Fruit fly (Drosophila melanogaster) whole organism, embryonic: ENCODE results near the gene CG10730.

Experiments used
- Ada2b ChIP-seq: fragments of 200-800 bp; sonication (Bioruptor generic); IDR thresholded peaks from 2 replicates; pipeline ENCODE4 v1.3.6; 2022; ENCODE audit warnings: missing biosample characterization, missing genetic modification characterization
- Atf6 ChIP-seq: fragments of 200-800 bp; sonication (Bioruptor generic); IDR thresholded peaks from 2 replicates; pipeline ENCODE4 v1.3.6; 2022; ENCODE audit warnings: missing biosample characterization, missing genetic modification characterization
- Bgb ChIP-seq: fragments of 200-800 bp; sonication (Bioruptor generic); IDR thresholded peaks from 2 replicates; pipeline ENCODE4 v1.3.6; 2022; ENCODE audit warnings: missing biosample characterization, missing genetic modification characterization; ENCODE audit not compliant: partially characterized antibody
- CG10321 ChIP-seq: fragments of 200-800 bp; sonication (Bioruptor generic); IDR thresholded peaks from 2 replicates; pipeline ENCODE4 v1.3.6; 2022; ENCODE audit warnings: missing biosample characterization, missing genetic modification characterization
- CG11398 ChIP-seq: fragments of 200-800 bp; sonication (Bioruptor generic); optimal IDR thresholded peaks from 2 replicates; lab custom pipeline; 2016; ENCODE audit warnings: missing biosample characterization, missing genetic modification characterization
- CG11723 ChIP-seq: fragments of 200-800 bp; sonication (Bioruptor generic); optimal IDR thresholded peaks from 2 replicates; lab custom pipeline; 2017; ENCODE audit warnings: missing biosample characterization, mild to moderate bottlenecking, missing genetic modification characterization
- CG13123 ChIP-seq: fragments of 200-800 bp; sonication (Bioruptor generic); optimal IDR thresholded peaks from 2 replicates; lab custom pipeline; 2016; ENCODE audit warnings: missing biosample characterization, missing genetic modification characterization
- CG14014 ChIP-seq: fragments of 200-800 bp; sonication (Bioruptor generic); IDR thresholded peaks from 2 replicates; pipeline ENCODE4 v1.3.6; 2022; ENCODE audit warnings: missing biosample characterization, missing genetic modification characterization
- CG15514 ChIP-seq: fragments of 200-800 bp; sonication (Bioruptor generic); optimal IDR thresholded peaks from 3 replicates; lab custom pipeline; 2017; ENCODE audit warnings: missing biosample characterization, missing genetic modification characterization, mild to moderate bottlenecking, moderate library complexity, missing genetic modification reagents
- CG16779 ChIP-seq: fragments of 200-800 bp; sonication (Bioruptor generic); IDR thresholded peaks from 2 replicates; pipeline ENCODE4 v1.3.6; 2022; ENCODE audit warnings: missing biosample characterization, missing genetic modification characterization
- CG17829 ChIP-seq: fragments of 200-800 bp; optimal IDR thresholded peaks from 2 replicates; lab custom pipeline; 2019; ENCODE audit warnings: missing biosample characterization, mild to moderate bottlenecking, missing genetic modification characterization, moderate library complexity
- CG18476 ChIP-seq: fragments of 200-800 bp; sonication (Bioruptor generic); optimal IDR thresholded peaks from 2 replicates; lab custom pipeline; 2016; ENCODE audit warnings: missing biosample characterization, mild to moderate bottlenecking, missing genetic modification characterization
- CG2875 ChIP-seq: fragments of 200-800 bp; sonication (Bioruptor generic); optimal IDR thresholded peaks from 2 replicates; lab custom pipeline; 2017; ENCODE audit warnings: missing biosample characterization, mild to moderate bottlenecking, missing genetic modification characterization, missing genetic modification reagents
- CG43689 ChIP-seq: fragments of 200-800 bp; sonication (Bioruptor generic); IDR thresholded peaks from 2 replicates; pipeline ENCODE4 v1.3.6; 2022; ENCODE audit warnings: missing biosample characterization, missing genetic modification characterization
- CG7839 ChIP-seq: fragments of 200-800 bp; sonication (Bioruptor generic); optimal IDR thresholded peaks from 3 replicates; lab custom pipeline; 2018; ENCODE audit warnings: missing biosample characterization, mild to moderate bottlenecking, missing genetic modification characterization, moderate library complexity
- CG8765 ChIP-seq: fragments of 200-800 bp; sonication (Bioruptor generic); IDR thresholded peaks from 2 replicates; pipeline ENCODE4 v1.3.6; 2022; ENCODE audit warnings: missing biosample characterization, missing genetic modification characterization
- D19B ChIP-seq: fragments of 200-800 bp; sonication (Bioruptor generic); optimal IDR thresholded peaks from 2 replicates; lab custom pipeline; 2017; ENCODE audit warnings: missing biosample characterization, mild to moderate bottlenecking, missing genetic modification characterization
- Dad ChIP-seq: fragments of 200-800 bp; sonication (Bioruptor generic); optimal IDR thresholded peaks from 3 replicates; lab custom pipeline; 2016; ENCODE audit warnings: missing biosample characterization, missing genetic modification characterization
- Dek ChIP-seq: fragments of 200-800 bp; sonication (Bioruptor generic); optimal IDR thresholded peaks from 3 replicates; lab custom pipeline; 2019; ENCODE audit warnings: missing biosample characterization, mild to moderate bottlenecking, missing genetic modification characterization, moderate library complexity
- E2f2 ChIP-seq: fragments of 200-800 bp; sonication (Bioruptor generic); IDR thresholded peaks from 2 replicates; pipeline ENCODE4 v1.3.6; 2022; ENCODE audit warnings: missing biosample characterization, missing genetic modification characterization
- Ets97D ChIP-seq: fragments of 200-800 bp; sonication (Bioruptor generic); optimal IDR thresholded peaks from 3 replicates; lab custom pipeline; 2016; ENCODE audit warnings: missing biosample characterization, missing genetic modification characterization
- GATAe ChIP-seq: fragments of 200-800 bp; sonication (Bioruptor generic); conservative IDR thresholded peaks from 2 replicates; pipeline ENCODE4 v1.3.6; 2022; ENCODE audit warnings: missing biosample characterization, missing genetic modification characterization
- HLH3B ChIP-seq: fragments of 200-800 bp; sonication (Bioruptor generic); IDR thresholded peaks from 2 replicates; pipeline ENCODE4 v1.3.6; 2022; ENCODE audit warnings: missing biosample characterization, missing genetic modification characterization
- HmgD ChIP-seq: fragments of 200-800 bp; sonication (Bioruptor generic); optimal IDR thresholded peaks from 3 replicates; lab custom pipeline; 2016; ENCODE audit warnings: missing biosample characterization, missing genetic modification characterization
- MESR4 ChIP-seq: fragments of 200-800 bp; sonication (Bioruptor generic); optimal IDR thresholded peaks from 2 replicates; lab custom pipeline; 2018; ENCODE audit warnings: missing biosample characterization, mild to moderate bottlenecking, missing genetic modification characterization, moderate library complexity
- Max ChIP-seq: fragments of 200-800 bp; sonication (Bioruptor generic); optimal IDR thresholded peaks from 2 replicates; lab custom pipeline; 2016; ENCODE audit warnings: missing biosample characterization, mild to moderate bottlenecking, missing genetic modification characterization
- Mrtf ChIP-seq: fragments of 200-800 bp; sonication (Bioruptor generic); IDR thresholded peaks from 3 replicates; pipeline ENCODE4 v1.3.6; 2022; ENCODE audit warnings: missing biosample characterization, missing genetic modification characterization
- Optix ChIP-seq: fragments of 200-800 bp; sonication (Bioruptor generic); IDR thresholded peaks from 3 replicates; pipeline ENCODE4 v1.3.6; 2022; ENCODE audit warnings: missing biosample characterization, missing genetic modification characterization
- Rfx ChIP-seq: fragments of 200-800 bp; sonication (Bioruptor generic); IDR thresholded peaks from 2 replicates; pipeline ENCODE4 v1.3.6; 2022; ENCODE audit warnings: missing biosample characterization, missing genetic modification characterization
- Stat92E ChIP-seq, 3 experiments: fragments of >200 bp in 2 of 3; fragments of 200-800 bp in 1 of 3; sonication (Bioruptor generic) in 1 of 3; optimal IDR thresholded peaks; 2 replicates each; lab custom pipeline; 2017 to 2019; ENCODE audit warnings: missing biosample characterization in 3 of 3, missing genetic modification characterization in 3 of 3, mild to moderate bottlenecking in 1 of 3, moderate library complexity in 1 of 3
- Vsx1 ChIP-seq: fragments of 200-800 bp; sonication (Bioruptor generic); optimal IDR thresholded peaks from 2 replicates; lab custom pipeline; 2017; ENCODE audit warnings: missing biosample characterization, mild to moderate bottlenecking, missing genetic modification characterization, missing genetic modification reagents
- bigmax ChIP-seq: fragments of 200-800 bp; sonication (Bioruptor generic); optimal IDR thresholded peaks from 2 replicates; lab custom pipeline; 2018; ENCODE audit warnings: missing biosample characterization, mild to moderate bottlenecking, missing genetic modification characterization
- bsh ChIP-seq, 2 experiments: fragments of 200-800 bp; sonication (Bioruptor generic); optimal IDR thresholded peaks; 2 replicates each; lab custom pipeline; 2017 to 2018; ENCODE audit warnings: mild to moderate bottlenecking in 2 of 2, missing biosample characterization in 2 of 2, missing genetic modification characterization in 2 of 2, moderate library complexity in 1 of 2
- corto ChIP-seq: fragments of 200-800 bp; sonication (Bioruptor generic); optimal IDR thresholded peaks from 2 replicates; lab custom pipeline; 2016; ENCODE audit warnings: missing biosample characterization, mild to moderate bottlenecking, missing genetic modification characterization, moderate library complexity
- croc ChIP-seq: fragments of 200-800 bp; sonication (Bioruptor generic); conservative IDR thresholded peaks from 3 replicates; pipeline ENCODE4 v1.3.6; 2022; ENCODE audit warnings: missing biosample characterization, missing genetic modification characterization
- emc ChIP-seq: fragments of 200-800 bp; sonication (Bioruptor generic); optimal IDR thresholded peaks from 2 replicates; lab custom pipeline; 2016; ENCODE audit warnings: missing biosample characterization, missing genetic modification characterization
- en ChIP-seq: fragments of 200-800 bp; sonication (Bioruptor generic); optimal IDR thresholded peaks from 2 replicates; lab custom pipeline; 2016; ENCODE audit warnings: missing biosample characterization, missing genetic modification characterization
- esg ChIP-seq: fragments of 200-800 bp; sonication (Bioruptor generic); conservative IDR thresholded peaks from 2 replicates; pipeline ENCODE4 v1.3.6; 2022; ENCODE audit warnings: missing biosample characterization, missing genetic modification characterization
- exex ChIP-seq: fragments of 200-800 bp; sonication (Bioruptor generic); optimal IDR thresholded peaks from 4 replicates; lab custom pipeline; 2018; ENCODE audit warnings: missing biosample characterization, mild to moderate bottlenecking, missing genetic modification characterization, moderate library complexity
- gcm2 ChIP-seq: fragments of 200-800 bp; sonication (Bioruptor generic); optimal IDR thresholded peaks from 2 replicates; lab custom pipeline; 2016; ENCODE audit warnings: missing biosample characterization, missing genetic modification characterization
- h ChIP-seq: fragments of >200 bp; optimal IDR thresholded peaks from 2 replicates; lab custom pipeline; 2017
- inv ChIP-seq: fragments of 200-800 bp; sonication (Bioruptor generic); IDR thresholded peaks from 2 replicates; pipeline ENCODE4 v1.3.6; 2022; ENCODE audit warnings: missing biosample characterization, missing genetic modification characterization; ENCODE audit not compliant: partially characterized antibody
- pfk ChIP-seq: fragments of 200-800 bp; sonication (Bioruptor generic); optimal IDR thresholded peaks from 2 replicates; lab custom pipeline; 2018; ENCODE audit warnings: missing biosample characterization, mild to moderate bottlenecking, missing genetic modification characterization, moderate library complexity
- prd ChIP-seq, 3 experiments: fragments of >200 bp in 2 of 3; fragments of 200-800 bp in 1 of 3; sonication (Bioruptor generic) in 1 of 3; optimal IDR thresholded peaks in 2 of 3; IDR thresholded peaks in 1 of 3; 2 replicates in 2 of 3; 3 replicates in 1 of 3; pipeline versions ENCODE4 v1.3.6 to Lab custom; 2017 to 2022; ENCODE audit warnings: missing biosample characterization in 1 of 3, missing genetic modification characterization in 1 of 3
- stc ChIP-seq: fragments of 200-800 bp; sonication (Bioruptor generic); IDR thresholded peaks from 2 replicates; pipeline ENCODE4 v1.3.6; 2022; ENCODE audit warnings: missing biosample characterization, missing genetic modification characterization
- stwl ChIP-seq: fragments of 200-800 bp; sonication (Bioruptor generic); optimal IDR thresholded peaks from 3 replicates; lab custom pipeline; 2018; ENCODE audit warnings: missing biosample characterization, mild to moderate bottlenecking, missing genetic modification characterization, moderate library complexity
- usp ChIP-seq: fragments of >200 bp; optimal IDR thresholded peaks from 2 replicates; lab custom pipeline; 2017; ENCODE audit warnings: missing biosample characterization, missing genetic modification characterization
- zf30C ChIP-seq: fragments of 200-800 bp; sonication (Bioruptor generic); optimal IDR thresholded peaks from 3 replicates; lab custom pipeline; 2018; ENCODE audit warnings: missing biosample characterization, mild to moderate bottlenecking, missing genetic modification characterization

Gene CG10730

dm6 chr2L:20084785-20085555 is 13.0 kb upstream of the CG10730 start, which contains the start of gene fok (continued):
- TF ChIP-seq bigmax (GFP tag; lab: Kevin White, UChicago) (peak; percentile 44), MESR4 (peak; percentile 56), CG17829 (tag; lab: Kevin White, UChicago) (peak; percentile 97), stc (GFP tag; lab: Robert Waterston, UW) (peak; percentile 89), esg (GFP tag; lab: Robert Waterston, UW) (peak; percentile 93), CG10321 (GFP tag; lab: Robert Waterston, UW) (peak; percentile 71; the same call in 1 of the 2 replicates), Vsx1 (GFP tag; lab: Kevin White, UChicago) (peak; percentile 92), Mrtf (GFP tag; lab: Robert Waterston, UW) (peak; percentile 93), h (lab: Kevin White, UChicago) (no peak), Stat92E (GFP tag; optimal IDR thresholded peaks at IDR 0.05; lab: Kevin White, UChicago) (peak in 1 of 3 experiments; percentile 95), CG43689 (GFP tag; lab: Robert Waterston, UW) (peak; percentile 86), D19B (GFP tag; lab: Kevin White, UChicago) (peak; percentile 86), usp (GFP tag; lab: Kevin White, UChicago) (no peak), HLH3B (peak; percentile 93), stwl (tag; lab: Kevin White, UChicago) (peak; percentile 24), Dad (GFP tag; lab: Kevin White, UChicago) (peak; percentile 93), emc (peak; percentile 71), CG2875 (GFP tag; lab: Kevin White, UChicago) (peak; percentile 95), CG7839 (tag; lab: Kevin White, UChicago) (peak; percentile 98), prd (optimal IDR thresholded peaks at IDR 0.05; lab: Kevin White, UChicago) (no peak), prd (GFP tag; IDR thresholded peaks at IDR 0.05; lab: Robert Waterston, UW) (peak; percentile 95), Ets97D (GFP tag; lab: Kevin White, UChicago) (peak; percentile 82), Optix (GFP tag; lab: Robert Waterston, UW) (peak; percentile 88), Rfx (GFP tag; lab: Robert Waterston, UW) (peak; percentile 97), en (GFP tag; lab: Kevin White, UChicago) (peak; percentile 85), CG13123 (GFP tag; lab: Kevin White, UChicago) (peak; percentile 86), Max (GFP tag; lab: Kevin White, UChicago) (peak; percentile 96), E2f2 (GFP tag; lab: Robert Waterston, UW) (peak; percentile 81), CG11723 (GFP tag; lab: Kevin White, UChicago) (peak; percentile 96), GATAe (GFP tag; lab: Robert Waterston, UW) (peak; percentile 83; the same call in 1 of the 2 replicates), Bgb (peak; percentile 66), gcm2 (GFP tag; lab: Kevin White, UChicago) (peak; percentile 86), CG11398 (peak; percentile 92), CG8765 (peak; percentile 85), CG18476 (GFP tag; lab: Kevin White, UChicago) (peak; percentile 96), HmgD (GFP tag; lab: Kevin White, UChicago) (peak; percentile 70), CG14014 (peak; percentile 94), CG16779 (peak; percentile 80; the same call in 1 of the 2 replicates), zf30C (peak; percentile 35), inv (GFP tag; lab: Robert Waterston, UW) (no peak), croc (GFP tag; lab: Robert Waterston, UW) (peak; percentile 92), corto (GFP tag; lab: Kevin White, UChicago) (peak; percentile 98), Dek (peak; percentile 96), bsh (GFP tag; optimal IDR thresholded peaks at IDR 0.05; lab: Kevin White, UChicago) (peak; percentile 94 to 96), Ada2b (GFP tag; lab: Robert Waterston, UW) (peak; percentile 91), pfk (peak; percentile 65), exex (tag; lab: Kevin White, UChicago) (peak; percentile 93), CG15514 (peak; percentile 92), Atf6 (peak; percentile 97)
